Worm (Caenorhabditis elegans) whole organism, L4/young adult: ENCODE results near the gene T24C2.5.

Experiments used
- dao-5 ChIP-seq: sonication (generic microtip); optimal IDR thresholded peaks from 2 replicates; lab custom pipeline; 2016; ENCODE audit warnings: missing genotype, missing genetic modification characterization, moderate library complexity, missing compliant biosample characterization
- him-1 ChIP-seq: sonication (generic microtip); optimal IDR thresholded peaks from 2 replicates; lab custom pipeline; 2016; ENCODE audit warnings: missing genotype, missing genetic modification reagents, missing genetic modification characterization, missing compliant biosample characterization

DNA sequence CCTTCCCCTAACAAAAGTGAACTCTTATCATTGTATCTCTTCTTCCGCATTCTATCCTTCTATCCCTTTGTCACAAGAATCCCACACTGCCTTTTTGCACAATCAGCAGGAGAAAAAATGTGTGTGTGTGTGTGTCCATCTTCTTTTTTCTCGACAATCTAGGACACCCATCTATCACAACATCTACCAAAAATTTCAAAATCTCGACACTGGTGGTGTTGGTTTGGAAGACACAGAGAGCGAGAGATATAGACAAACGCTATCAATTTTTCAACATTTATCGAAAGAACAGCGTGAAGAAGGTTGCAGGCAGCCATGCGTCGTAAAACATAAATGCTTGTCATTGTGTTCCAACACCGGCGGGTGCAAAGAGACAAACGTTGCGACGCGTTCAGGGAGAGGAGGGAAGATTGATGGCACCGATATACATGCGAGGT is 25.4 kb upstream of the T24C2.5 start:
- TF ChIP-seq dao-5 (tag; lab: Kevin White, UChicago) (no peak), him-1 (no peak)
